Worm (Caenorhabditis elegans) whole organism, late embryonic: ENCODE results near the gene gmeb-1.

Experiments used
- C08G9.2 ChIP-seq: sonication (generic microtip); optimal IDR thresholded peaks from 2 replicates; lab custom pipeline; 2016; ENCODE audit warnings: mild to moderate bottlenecking, missing genetic modification characterization, moderate library complexity, missing compliant biosample characterization
- K09A11.1 ChIP-seq: sonication (generic microtip); optimal IDR thresholded peaks from 2 replicates; lab custom pipeline; 2017; ENCODE audit warnings: antibody characterized with exemption, mild to moderate bottlenecking, missing genetic modification characterization, missing compliant biosample characterization; ENCODE audit not compliant: insufficient read depth
- T23F11.4 ChIP-seq: fragments of 200-800 bp; sonication (Bioruptor generic); optimal IDR thresholded peaks from 2 replicates; lab custom pipeline; 2018; ENCODE audit warnings: mild to moderate bottlenecking, missing genetic modification characterization, missing compliant biosample characterization
- ahr-1 ChIP-seq: sonication (generic microtip); optimal IDR thresholded peaks from 2 replicates; lab custom pipeline; 2016; ENCODE audit warnings: missing genetic modification characterization, missing compliant biosample characterization
- ama-1 ChIP-seq: fragments of 150-350 bp; optimal IDR thresholded peaks from 2 replicates; lab custom pipeline; 2014
- ceh-14 ChIP-seq: sonication (generic microtip); optimal IDR thresholded peaks from 2 replicates; lab custom pipeline; 2016; ENCODE audit warnings: missing genotype, missing genetic modification characterization, missing compliant biosample characterization
- ceh-18 ChIP-seq: sonication (generic microtip); optimal IDR thresholded peaks from 2 replicates; lab custom pipeline; 2016; ENCODE audit warnings: missing genetic modification characterization, missing compliant biosample characterization
- ceh-19 ChIP-seq: fragments of 200-800 bp; sonication (Bioruptor generic); optimal IDR thresholded peaks from 2 replicates; lab custom pipeline; 2018; ENCODE audit warnings: mild to moderate bottlenecking, missing genetic modification characterization, missing compliant biosample characterization
- ceh-2 ChIP-seq: sonication (generic microtip); optimal IDR thresholded peaks from 2 replicates; lab custom pipeline; 2016; ENCODE audit warnings: missing genotype, missing genetic modification characterization, missing compliant biosample characterization
- ceh-30 ChIP-seq: fragments of 150-350 bp; optimal IDR thresholded peaks from 2 replicates; lab custom pipeline; 2014; ENCODE audit warnings: missing biosample characterization, missing genetic modification characterization
- ceh-31 ChIP-seq: sonication (generic microtip); optimal IDR thresholded peaks from 2 replicates; lab custom pipeline; 2016; ENCODE audit warnings: missing genetic modification characterization, missing compliant biosample characterization
- ceh-34 ChIP-seq: sonication (generic microtip); optimal IDR thresholded peaks from 2 replicates; lab custom pipeline; 2016; ENCODE audit warnings: mild to moderate bottlenecking, missing genetic modification characterization, missing compliant biosample characterization
- ceh-45 ChIP-seq: fragments of 200-800 bp; sonication (Bioruptor generic); IDR thresholded peaks from 2 replicates; pipeline ENCODE4 v1.3.6; 2022; ENCODE audit warnings: missing genetic modification reagents, missing genetic modification characterization, missing compliant biosample characterization
- ceh-48 ChIP-seq: sonication (generic microtip); optimal IDR thresholded peaks from 2 replicates; lab custom pipeline; 2016; ENCODE audit warnings: missing genetic modification characterization, inconsistent platforms, missing compliant biosample characterization
- ceh-6 ChIP-seq: fragments of 200-800 bp; sonication (Bioruptor generic); optimal IDR thresholded peaks from 2 replicates; lab custom pipeline; 2018; ENCODE audit warnings: mild to moderate bottlenecking, missing genetic modification characterization, missing compliant biosample characterization
- che-1 ChIP-seq: sonication (generic microtip); optimal IDR thresholded peaks from 2 replicates; lab custom pipeline; 2016; ENCODE audit warnings: mild to moderate bottlenecking, missing genetic modification characterization, missing compliant biosample characterization
- dmd-4 ChIP-seq: sonication (generic microtip); optimal IDR thresholded peaks from 2 replicates; lab custom pipeline; 2016; ENCODE audit warnings: borderline replicate concordance, missing genetic modification characterization, missing compliant biosample characterization
- elt-4 ChIP-seq: sonication (generic microtip); optimal IDR thresholded peaks from 2 replicates; lab custom pipeline; 2016; ENCODE audit warnings: missing genetic modification characterization, missing compliant biosample characterization
- ets-4 ChIP-seq: sonication (generic microtip); optimal IDR thresholded peaks from 2 replicates; lab custom pipeline; 2016; ENCODE audit warnings: missing genetic modification characterization, missing compliant biosample characterization
- fax-1 ChIP-seq: sonication (generic microtip); optimal IDR thresholded peaks from 2 replicates; lab custom pipeline; 2016; ENCODE audit warnings: missing genotype, missing genetic modification characterization, missing compliant biosample characterization
- fkh-10 ChIP-seq: fragments of 150-350 bp; optimal IDR thresholded peaks from 2 replicates; lab custom pipeline; 2014; ENCODE audit warnings: missing biosample characterization, missing genetic modification reagents, missing genetic modification characterization
- gmeb-2 ChIP-seq: sonication (generic microtip); optimal IDR thresholded peaks from 2 replicates; lab custom pipeline; 2016; ENCODE audit warnings: missing genetic modification characterization, inconsistent platforms, missing compliant biosample characterization
- hlh-13 ChIP-seq: fragments of 200-800 bp; sonication (Bioruptor generic); optimal IDR thresholded peaks from 2 replicates; lab custom pipeline; 2018; ENCODE audit warnings: mild to moderate bottlenecking, missing genetic modification characterization, missing compliant biosample characterization
- hlh-15 ChIP-seq: sonication (generic microtip); optimal IDR thresholded peaks from 2 replicates; lab custom pipeline; 2016; ENCODE audit warnings: missing genetic modification characterization, missing compliant biosample characterization
- hlh-30 ChIP-seq: sonication (generic microtip); optimal IDR thresholded peaks from 2 replicates; lab custom pipeline; 2017; ENCODE audit warnings: antibody characterized with exemption, missing genetic modification characterization, missing compliant biosample characterization; ENCODE audit not compliant: insufficient read depth
- lim-6 ChIP-seq: sonication (generic microtip); optimal IDR thresholded peaks from 2 replicates; lab custom pipeline; 2016; ENCODE audit warnings: missing genetic modification characterization, missing compliant biosample characterization
- madf-2 ChIP-seq: sonication (generic microtip); optimal IDR thresholded peaks from 2 replicates; lab custom pipeline; 2017; ENCODE audit warnings: missing genetic modification characterization, missing compliant biosample characterization
- nfya-1 ChIP-seq: sonication (generic microtip); optimal IDR thresholded peaks from 2 replicates; lab custom pipeline; 2017; ENCODE audit warnings: missing genetic modification characterization, mild to moderate bottlenecking, missing compliant biosample characterization, antibody characterized with exemption, moderate library complexity
- npax-4 ChIP-seq: sonication (generic microtip); optimal IDR thresholded peaks from 2 replicates; lab custom pipeline; 2016; ENCODE audit warnings: missing genetic modification characterization, missing compliant biosample characterization
- odd-2 ChIP-seq: sonication (generic microtip); optimal IDR thresholded peaks from 2 replicates; lab custom pipeline; 2017; ENCODE audit warnings: antibody characterized with exemption, mild to moderate bottlenecking, missing genetic modification characterization, missing compliant biosample characterization
- pax-1 ChIP-seq: fragments of 150-350 bp; optimal IDR thresholded peaks from 2 replicates; lab custom pipeline; 2014; ENCODE audit warnings: missing biosample characterization, missing genetic modification characterization
- pha-2 ChIP-seq: sonication (generic microtip); optimal IDR thresholded peaks from 2 replicates; lab custom pipeline; 2017; ENCODE audit warnings: mild to moderate bottlenecking, missing genetic modification characterization, missing compliant biosample characterization
- pha-4 ChIP-seq: fragments of 150-350 bp; optimal IDR thresholded peaks from 2 replicates; lab custom pipeline; 2018; ENCODE audit warnings: missing biosample characterization, missing genetic modification reagents, missing genetic modification characterization
- pqm-1 ChIP-seq: sonication (generic microtip); optimal IDR thresholded peaks from 2 replicates; lab custom pipeline; 2016; ENCODE audit warnings: missing genetic modification characterization, missing compliant biosample characterization
- ref-2 ChIP-seq: sonication (generic microtip); optimal IDR thresholded peaks from 2 replicates; lab custom pipeline; 2016; ENCODE audit warnings: missing genetic modification characterization, missing compliant biosample characterization
- rnt-1 ChIP-seq: sonication (generic microtip); optimal IDR thresholded peaks from 2 replicates; lab custom pipeline; 2016; ENCODE audit warnings: missing genetic modification characterization, missing compliant biosample characterization
- sdc-2 ChIP-seq: sonication (generic microtip); optimal IDR thresholded peaks from 2 replicates; lab custom pipeline; 2016; ENCODE audit warnings: missing genotype, missing genetic modification characterization, missing compliant biosample characterization
- sox-2 ChIP-seq: fragments of 200-800 bp; sonication (Bioruptor generic); IDR thresholded peaks from 2 replicates; pipeline ENCODE4 v1.3.6; 2022; ENCODE audit warnings: missing genetic modification reagents, missing genetic modification characterization, missing compliant biosample characterization
- syd-9 ChIP-seq: sonication (generic microtip); optimal IDR thresholded peaks from 2 replicates; lab custom pipeline; 2016; ENCODE audit warnings: mild to moderate bottlenecking, missing genetic modification characterization, moderate library complexity, missing compliant biosample characterization
- tbx-7 ChIP-seq: sonication (generic microtip); optimal IDR thresholded peaks from 2 replicates; lab custom pipeline; 2016; ENCODE audit warnings: missing genotype, missing genetic modification characterization, missing compliant biosample characterization
- ttx-3 ChIP-seq: sonication (generic microtip); optimal IDR thresholded peaks from 2 replicates; lab custom pipeline; 2016; ENCODE audit warnings: missing genetic modification reagents, missing genetic modification characterization, missing compliant biosample characterization
- unc-3 ChIP-seq, 2 experiments: fragments of 200-800 bp in 1 of 2; sonication (Bioruptor generic) in 1 of 2; sonication (generic microtip) in 1 of 2; conservative IDR thresholded peaks in 1 of 2; optimal IDR thresholded peaks in 1 of 2; 2 replicates each; pipeline versions ENCODE4 v1.3.6 to Lab custom; 2016 to 2022; ENCODE audit warnings: missing compliant biosample characterization in 2 of 2, missing genetic modification characterization in 2 of 2, missing genetic modification reagents in 1 of 2
- unc-42 ChIP-seq: sonication (generic microtip); optimal IDR thresholded peaks from 2 replicates; lab custom pipeline; 2016; ENCODE audit warnings: missing genotype, missing genetic modification characterization, missing compliant biosample characterization
- unc-55 ChIP-seq: sonication (generic microtip); optimal IDR thresholded peaks from 2 replicates; lab custom pipeline; 2017; ENCODE audit warnings: missing biosample characterization, missing genetic modification reagents, missing genetic modification characterization
- unc-86 ChIP-seq: sonication (generic microtip); optimal IDR thresholded peaks from 2 replicates; lab custom pipeline; 2016; ENCODE audit warnings: missing genetic modification characterization, missing compliant biosample characterization
- zip-5 ChIP-seq: sonication (generic microtip); optimal IDR thresholded peaks from 2 replicates; lab custom pipeline; 2016; ENCODE audit warnings: missing genetic modification characterization, missing compliant biosample characterization
- ztf-16 ChIP-seq: sonication (generic microtip); optimal IDR thresholded peaks from 2 replicates; lab custom pipeline; 2017; ENCODE audit warnings: missing genetic modification characterization, missing compliant biosample characterization

The gmeb-1 gene

DNA sequence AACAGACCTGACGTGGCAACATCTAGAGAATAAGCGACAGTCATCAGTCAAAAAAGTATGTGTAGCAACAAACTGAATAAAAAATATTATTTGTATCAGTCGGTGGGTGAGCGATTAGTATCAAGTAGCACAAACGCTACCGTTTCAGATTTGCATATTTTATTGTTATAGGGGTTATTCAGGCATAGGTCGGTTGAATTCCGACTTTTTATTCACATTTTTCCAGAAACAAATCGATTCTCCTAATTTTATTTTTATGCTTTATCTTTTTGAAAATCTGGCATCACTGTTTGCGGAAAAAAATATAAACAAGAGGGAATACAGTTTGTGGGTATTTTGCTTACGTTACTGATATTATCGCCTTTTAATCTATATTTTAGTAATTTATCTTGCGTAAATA lies 7.6 kb upstream of the gmeb-1 start, which contains the start of gene best-4:
best-4 (minus strand) TSS at position 101 of the 400 bp plus-strand sequence.
- no peak for TF ChIP-seq pha-2 (tag; lab: Kevin White, UChicago)
- no peak for TF ChIP-seq syd-9 (tag; lab: Kevin White, UChicago)
- no peak for TF ChIP-seq odd-2 (tag; lab: Kevin White, UChicago)
- no peak for TF ChIP-seq ceh-30 (tag; lab: Kevin White, UChicago)
- TF ChIP-seq sox-2 (GFP tag; lab: Robert Waterston, UW) = no peak
- TF ChIP-seq unc-42 (tag; lab: Kevin White, UChicago) = no peak
- TF ChIP-seq ets-4 (tag; lab: Kevin White, UChicago) = no peak
- TF ChIP-seq fax-1 (tag; lab: Kevin White, UChicago) = no peak
- no peak for TF ChIP-seq hlh-13 (GFP tag; lab: Kevin White, UChicago)
- no peak for TF ChIP-seq K09A11.1 (tag; lab: Kevin White, UChicago)
- TF ChIP-seq ahr-1 = no peak
- no peak for TF ChIP-seq ceh-45 (GFP tag; lab: Robert Waterston, UW)
- TF ChIP-seq pax-1 (tag; lab: Kevin White, UChicago) = no peak
- TF ChIP-seq ceh-19 (GFP tag; lab: Kevin White, UChicago) = no peak
- TF ChIP-seq unc-3 (GFP tag; conservative IDR thresholded peaks at IDR 0.05; lab: Robert Waterston, UW) = no peak
- TF ChIP-seq unc-3 (tag; optimal IDR thresholded peaks at IDR 0.05; lab: Kevin White, UChicago) = no peak
- TF ChIP-seq unc-55 (GFP tag; lab: Kevin White, UChicago) = no peak
- no peak for TF ChIP-seq rnt-1 (tag; lab: Kevin White, UChicago)
- no peak for TF ChIP-seq ztf-16 (tag; lab: Kevin White, UChicago)
- TF ChIP-seq tbx-7 = no peak

DNA sequence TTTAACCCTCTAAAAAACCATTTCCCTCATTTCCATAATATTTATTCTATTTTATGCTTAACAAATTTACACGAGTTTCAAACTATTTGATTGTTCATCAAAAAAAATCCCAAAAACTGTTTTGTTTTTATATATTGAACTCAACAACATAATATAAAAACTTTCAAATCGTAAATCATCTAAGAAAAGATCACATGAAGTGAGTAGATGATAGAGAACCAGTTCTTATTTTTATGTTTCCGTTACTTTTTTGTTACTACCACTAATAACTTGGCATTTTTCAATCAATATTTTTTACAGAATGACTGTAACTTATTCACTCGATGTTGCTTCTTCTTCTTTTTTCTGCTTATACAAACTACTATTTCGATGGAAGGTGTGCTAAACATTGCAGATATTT lies 6.7 kb upstream of the gmeb-1 start, which contains the start of gene best-3:
best-3 (plus strand) TSS at position 301 of the 400 bp plus-strand sequence.
- no peak for TF ChIP-seq elt-4 (tag; lab: Kevin White, UChicago)
- no peak for TF ChIP-seq ceh-19 (GFP tag; lab: Kevin White, UChicago)
- no peak for TF ChIP-seq ceh-34
- TF ChIP-seq pha-4 (tag; lab: Kevin White, UChicago) = no peak
- no peak for TF ChIP-seq T23F11.4
- TF ChIP-seq ceh-18 (tag; lab: Kevin White, UChicago) = no peak
- no peak for TF ChIP-seq unc-86
- TF ChIP-seq fkh-10 = no peak
- TF ChIP-seq zip-5 (tag; lab: Kevin White, UChicago) = no peak
- no peak for TF ChIP-seq che-1 (tag; lab: Kevin White, UChicago)
- no peak for TF ChIP-seq ref-2
- TF ChIP-seq rnt-1 (tag; lab: Kevin White, UChicago) = no peak
- no peak for TF ChIP-seq hlh-15 (tag; lab: Kevin White, UChicago)
- no peak for TF ChIP-seq npax-4 (tag; lab: Kevin White, UChicago)
- no peak for TF ChIP-seq fax-1 (tag; lab: Kevin White, UChicago)
- no peak for TF ChIP-seq lim-6 (tag; lab: Kevin White, UChicago)
- no peak for TF ChIP-seq unc-55 (GFP tag; lab: Kevin White, UChicago)
- no peak for TF ChIP-seq pqm-1 (tag; lab: Kevin White, UChicago)
- TF ChIP-seq hlh-30 (tag; lab: Kevin White, UChicago) = no peak

DNA sequence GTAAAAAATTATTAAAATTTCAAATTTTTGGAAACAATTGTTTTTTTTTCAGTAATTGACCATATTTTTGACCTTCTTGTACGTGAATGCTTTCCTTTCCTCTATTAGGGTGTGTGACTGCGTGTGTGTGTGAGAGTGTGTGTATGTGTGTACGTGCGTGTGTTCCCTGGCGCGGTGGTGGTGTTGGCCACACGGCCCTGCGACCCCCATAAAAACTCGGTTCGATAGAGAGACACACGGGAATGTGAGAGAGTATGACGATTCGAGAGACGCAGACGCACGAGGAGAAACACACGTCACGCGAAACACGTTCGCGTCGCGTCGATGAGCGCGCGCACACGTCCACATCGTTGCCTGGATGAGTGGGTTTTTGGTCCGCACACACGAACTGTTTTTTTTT lies 551 bp upstream of the gmeb-1 start:
- peak; percentile 74 for TF ChIP-seq rnt-1 (tag; lab: Kevin White, UChicago)
- TF ChIP-seq unc-42 (tag; lab: Kevin White, UChicago) = peak; percentile 17
- TF ChIP-seq dmd-4 (tag; lab: Kevin White, UChicago) = peak; percentile 29
- TF ChIP-seq ceh-48 (tag; lab: Kevin White, UChicago) = peak; percentile 44
- TF ChIP-seq ceh-6 = peak; percentile 41
- TF ChIP-seq ceh-31 (tag; lab: Kevin White, UChicago) = peak; percentile 74
- no peak for TF ChIP-seq ama-1 (lab: Kevin White, UChicago)
- peak; percentile 38 for TF ChIP-seq ceh-19 (GFP tag; lab: Kevin White, UChicago)
- TF ChIP-seq C08G9.2 = peak; percentile 36
- TF ChIP-seq sdc-2 (tag; lab: Kevin White, UChicago) = peak; percentile 29
- TF ChIP-seq hlh-30 (tag; lab: Kevin White, UChicago) = peak; percentile 87
- TF ChIP-seq ceh-34 = peak; percentile 16
- no peak for TF ChIP-seq ceh-2 (tag; lab: Kevin White, UChicago)
- peak; percentile 5 for TF ChIP-seq nfya-1 (tag; lab: Kevin White, UChicago)
- no peak for TF ChIP-seq unc-86
- TF ChIP-seq ets-4 (tag; lab: Kevin White, UChicago) = no peak
- no peak for TF ChIP-seq tbx-7
- peak; percentile 10 for TF ChIP-seq pqm-1 (tag; lab: Kevin White, UChicago)
- peak; percentile 61 for TF ChIP-seq unc-55 (GFP tag; lab: Kevin White, UChicago)
- no peak for TF ChIP-seq gmeb-2 (tag; lab: Kevin White, UChicago)
- TF ChIP-seq unc-3 (GFP tag; conservative IDR thresholded peaks at IDR 0.05; lab: Robert Waterston, UW) = no peak
- TF ChIP-seq unc-3 (tag; optimal IDR thresholded peaks at IDR 0.05; lab: Kevin White, UChicago) = no peak
- peak; percentile 68 for TF ChIP-seq ref-2
- no peak for TF ChIP-seq ttx-3 (tag; lab: Kevin White, UChicago)
- peak; percentile 56 for TF ChIP-seq ceh-18 (tag; lab: Kevin White, UChicago)
- peak; percentile 55 for TF ChIP-seq madf-2 (tag; lab: Kevin White, UChicago)
- TF ChIP-seq ceh-14 (tag; lab: Kevin White, UChicago) = peak; percentile 2
